Worm (Caenorhabditis elegans) whole organism, midembryonic: ENCODE measurements around the gene M04C3.2.

Experiments used
- cog-1 ChIP-seq: sonication (generic microtip); optimal IDR thresholded peaks from 2 replicates; lab custom pipeline; 2016; ENCODE audit warnings: missing genetic modification characterization, missing compliant biosample characterization
- flt-1 ChIP-seq: fragments of 200-800 bp; sonication (Bioruptor generic); IDR thresholded peaks from 2 replicates; pipeline ENCODE4 v1.3.6; 2022; ENCODE audit warnings: missing genetic modification characterization, missing compliant biosample characterization
- klf-2 ChIP-seq: fragments of 200-800 bp; sonication (Bioruptor generic); conservative IDR thresholded peaks from 2 replicates; pipeline ENCODE4 v1.3.6; 2022; ENCODE audit warnings: missing genetic modification reagents, missing genetic modification characterization, missing compliant biosample characterization
- med-1 ChIP-seq: sonication (generic microtip); optimal IDR thresholded peaks from 2 replicates; lab custom pipeline; 2017; ENCODE audit warnings: missing genetic modification characterization, mild to moderate bottlenecking, missing compliant biosample characterization, antibody characterized with exemption, missing genetic modification reagents; ENCODE audit not compliant: insufficient read depth
- tab-1 ChIP-seq: fragments of 200-800 bp; sonication (Bioruptor generic); IDR thresholded peaks from 2 replicates; pipeline ENCODE4 v1.3.6; 2022; ENCODE audit warnings: missing genetic modification characterization, missing compliant biosample characterization
- ztf-29 ChIP-seq: fragments of 200-800 bp; sonication (Bioruptor generic); IDR thresholded peaks from 2 replicates; pipeline ENCODE4 v1.3.6; 2022; ENCODE audit warnings: missing genetic modification reagents, missing genetic modification characterization, missing compliant biosample characterization

ce11 chrV:19477302-19477701 is 28.6 kb upstream of the M04C3.2 start:
- TF ChIP-seq tab-1 (no peak), ztf-29 (no peak), cog-1 (tag; lab: Kevin White, UChicago) (no peak), med-1 (GFP tag; lab: Kevin White, UChicago) (no peak), flt-1 (GFP tag; lab: Robert Waterston, UW) (no peak), klf-2 (GFP tag; lab: Robert Waterston, UW) (no peak)
